Worm (Caenorhabditis elegans): Measurements from ENCODE around the gene F36D3.14.

The F36D3.14 gene

DNA sequence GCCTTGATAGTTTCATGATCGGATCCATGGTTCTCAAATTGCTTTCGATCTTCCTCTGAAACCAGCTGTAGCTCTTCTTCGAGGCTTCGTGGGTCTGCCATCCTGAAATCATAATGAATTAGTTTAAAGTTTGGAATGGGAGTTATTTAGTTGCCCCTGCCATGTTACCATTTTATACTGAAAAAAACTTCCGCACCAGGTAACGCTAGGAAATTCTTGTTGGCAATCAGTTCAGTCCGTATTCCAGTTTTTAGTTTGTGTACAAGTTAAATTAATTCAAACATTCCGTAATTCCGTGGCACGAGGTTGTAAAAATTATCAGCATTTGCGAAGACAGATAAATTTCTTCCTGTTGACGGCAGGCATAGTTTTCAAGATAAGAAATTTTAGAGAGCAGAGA lies 15.6 kb downstream of the F36D3.14 start, which contains the start of gene Y32B12A.5:
Gene Y32B12A.5 (minus strand): TSS at position 101 of the 400 bp plus-strand sequence.
- TF ChIP-seq tab-1 (GFP tag; IDR thresholded peaks at IDR 0.05) (no peak), ztf-23 (GFP tag; IDR thresholded peaks at IDR 0.05) (no peak), cog-1 (tag; optimal IDR thresholded peaks at IDR 0.05) (no peak), flt-1 (GFP tag; IDR thresholded peaks at IDR 0.05) (no peak), T22C8.4 (GFP tag; IDR thresholded peaks at IDR 0.05) (no peak), ref-1 (GFP tag; conservative IDR thresholded peaks at IDR 0.05) (no peak), med-1 (GFP tag; optimal IDR thresholded peaks at IDR 0.05; ENCODE audit: insufficient read depth) (no peak), ztf-29 (GFP tag; IDR thresholded peaks at IDR 0.05) (no peak)

DNA sequence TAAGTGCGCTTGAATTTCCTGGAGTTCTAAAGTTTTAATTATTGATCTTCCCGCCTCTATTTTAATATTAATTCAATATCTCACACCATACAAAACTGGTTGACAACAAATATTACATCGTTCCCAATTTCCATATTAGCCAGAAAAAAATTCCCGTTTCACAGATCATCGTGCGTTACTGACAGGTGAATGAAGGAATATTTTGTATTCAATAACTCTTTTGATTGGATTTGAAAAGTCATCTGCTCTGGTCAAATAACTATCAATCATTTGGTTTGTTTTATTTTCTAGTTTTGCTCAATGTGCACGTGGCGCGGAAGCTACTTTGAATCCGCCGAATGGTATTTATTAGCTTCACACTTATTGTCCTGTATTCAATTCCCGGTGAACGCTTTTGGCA lies 19.4 kb downstream of the F36D3.14 start, which contains the start of gene srh-139:
Gene srh-139 (plus strand): TSS at position 301 of the 400 bp plus-strand sequence.
- TF ChIP-seq med-1 (GFP tag; optimal IDR thresholded peaks at IDR 0.05; ENCODE audit: insufficient read depth): no peak
- TF ChIP-seq flt-1 (GFP tag; IDR thresholded peaks at IDR 0.05): no peak
- no peak for TF ChIP-seq tab-1 (GFP tag; IDR thresholded peaks at IDR 0.05)
- TF ChIP-seq ztf-29 (GFP tag; IDR thresholded peaks at IDR 0.05): no peak
- no peak for TF ChIP-seq cog-1 (tag; optimal IDR thresholded peaks at IDR 0.05)
- TF ChIP-seq klf-2 (GFP tag; conservative IDR thresholded peaks at IDR 0.05): no peak
- no peak for TF ChIP-seq T22C8.4 (GFP tag; IDR thresholded peaks at IDR 0.05)
- no peak for TF ChIP-seq ref-1 (GFP tag; conservative IDR thresholded peaks at IDR 0.05)
- TF ChIP-seq ztf-23 (GFP tag; IDR thresholded peaks at IDR 0.05): no peak

DNA sequence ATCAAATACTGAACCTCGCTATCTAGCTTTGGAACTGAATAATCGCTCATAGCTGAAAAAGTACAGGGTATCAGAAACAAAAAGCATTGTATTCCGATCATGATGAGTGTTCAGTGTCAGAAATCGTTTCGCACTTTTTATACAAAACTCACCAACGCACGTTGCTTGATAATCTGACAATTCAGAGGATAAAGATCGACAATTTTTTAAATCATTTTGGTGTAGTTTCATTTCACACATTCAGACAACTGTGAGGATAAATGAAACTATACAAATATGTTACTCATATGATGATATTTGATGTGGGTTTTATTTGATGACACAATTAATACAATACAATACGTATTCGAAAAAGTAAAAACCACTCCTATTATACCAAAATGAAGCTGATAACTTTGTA lies 20.0 kb downstream of the F36D3.14 start, which contains the start of gene F57E7.2:
Gene F57E7.2 (minus strand): TSS at position 101 of the 400 bp plus-strand sequence.
- no peak for TF ChIP-seq flt-1 (GFP tag; IDR thresholded peaks at IDR 0.05)
- TF ChIP-seq tab-1 (GFP tag; IDR thresholded peaks at IDR 0.05): no peak
- no peak for TF ChIP-seq klf-2 (GFP tag; conservative IDR thresholded peaks at IDR 0.05)
- no peak for TF ChIP-seq ztf-29 (GFP tag; IDR thresholded peaks at IDR 0.05)
- no peak for TF ChIP-seq ztf-23 (GFP tag; IDR thresholded peaks at IDR 0.05)
- TF ChIP-seq med-1 (GFP tag; optimal IDR thresholded peaks at IDR 0.05; ENCODE audit: insufficient read depth): no peak
- no peak for TF ChIP-seq T22C8.4 (GFP tag; IDR thresholded peaks at IDR 0.05)
- no peak for TF ChIP-seq ref-1 (GFP tag; conservative IDR thresholded peaks at IDR 0.05)
- TF ChIP-seq cog-1 (tag; optimal IDR thresholded peaks at IDR 0.05): no peak

DNA sequence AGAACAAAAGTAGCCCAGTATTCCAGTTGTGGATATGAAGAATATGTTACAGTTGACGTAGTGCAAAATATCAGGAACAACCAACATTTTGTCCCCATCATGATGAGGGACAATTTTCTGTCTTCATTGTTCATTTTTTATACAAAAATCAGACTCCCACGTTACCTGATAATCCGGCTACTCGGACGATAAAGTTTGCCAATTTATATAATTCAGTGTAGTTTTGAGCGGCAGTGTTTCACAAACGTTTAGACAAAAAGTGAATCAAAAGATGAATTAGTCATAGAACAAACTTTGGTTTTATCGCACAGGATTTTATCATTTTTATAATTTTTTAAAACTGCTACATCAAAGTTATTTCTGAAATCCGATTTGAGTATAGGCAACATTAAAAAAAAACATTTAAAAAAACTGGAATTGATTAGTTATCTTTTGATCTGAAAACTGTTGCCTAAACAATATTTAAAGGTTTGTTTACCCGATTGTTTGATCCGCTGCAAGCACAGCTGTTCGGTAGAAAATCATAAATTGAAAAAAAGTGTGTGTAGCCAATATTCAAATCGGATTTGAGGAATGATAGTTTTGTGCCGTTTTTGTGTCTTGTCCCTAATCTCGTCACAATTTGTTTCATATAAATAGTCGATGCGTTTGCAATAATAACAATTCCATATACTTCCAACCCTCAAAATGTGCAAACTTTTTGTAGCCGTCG lies 22.0 kb downstream of the F36D3.14 start, which contains the start of the genes F57E7.4 and spig-6:
Gene F57E7.4 (minus strand): TSS at position 101 of the 712 bp plus-strand sequence.
Gene spig-6 (plus strand): TSS at position 662 of the 712 bp plus-strand sequence.
- no peak for TF ChIP-seq cog-1 (tag; optimal IDR thresholded peaks at IDR 0.05)
- no peak for TF ChIP-seq med-1 (GFP tag; optimal IDR thresholded peaks at IDR 0.05; ENCODE audit: insufficient read depth)
- TF ChIP-seq ref-1 (GFP tag; conservative IDR thresholded peaks at IDR 0.05): no peak
- TF ChIP-seq T22C8.4 (GFP tag; IDR thresholded peaks at IDR 0.05): no peak
- no peak for TF ChIP-seq ztf-29 (GFP tag; IDR thresholded peaks at IDR 0.05)
- TF ChIP-seq flt-1 (GFP tag; IDR thresholded peaks at IDR 0.05): no peak
- TF ChIP-seq ztf-23 (GFP tag; IDR thresholded peaks at IDR 0.05): no peak
- no peak for TF ChIP-seq klf-2 (GFP tag; conservative IDR thresholded peaks at IDR 0.05)
- TF ChIP-seq tab-1 (GFP tag; IDR thresholded peaks at IDR 0.05): no peak

DNA sequence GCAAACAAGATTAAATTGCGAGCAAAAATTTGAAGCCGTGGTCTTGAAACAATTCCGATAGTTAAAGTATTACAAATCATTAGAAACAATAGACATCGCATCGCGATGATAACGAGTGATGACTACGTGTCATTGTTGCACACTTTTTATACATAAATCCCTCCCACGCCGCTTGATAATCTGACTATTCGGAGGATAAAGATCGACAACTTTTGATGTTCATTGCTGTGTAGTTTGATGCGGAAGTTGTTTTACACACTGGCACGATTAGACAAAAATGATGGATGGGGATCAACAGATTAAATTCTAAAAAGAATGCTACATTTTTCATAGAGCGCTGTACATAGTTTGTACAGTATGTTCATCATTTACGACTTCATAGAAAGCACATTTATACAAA lies 23.8 kb downstream of the F36D3.14 start, which contains the start of gene T08G3.11:
Gene T08G3.11 (minus strand): TSS at position 101 of the 400 bp plus-strand sequence.
- TF ChIP-seq klf-2 (GFP tag; conservative IDR thresholded peaks at IDR 0.05): no peak
- TF ChIP-seq ztf-23 (GFP tag; IDR thresholded peaks at IDR 0.05): no peak
- TF ChIP-seq tab-1 (GFP tag; IDR thresholded peaks at IDR 0.05): no peak
- no peak for TF ChIP-seq ztf-29 (GFP tag; IDR thresholded peaks at IDR 0.05)
- no peak for TF ChIP-seq T22C8.4 (GFP tag; IDR thresholded peaks at IDR 0.05)
- TF ChIP-seq med-1 (GFP tag; optimal IDR thresholded peaks at IDR 0.05; ENCODE audit: insufficient read depth): no peak
- TF ChIP-seq ref-1 (GFP tag; conservative IDR thresholded peaks at IDR 0.05): no peak
- TF ChIP-seq flt-1 (GFP tag; IDR thresholded peaks at IDR 0.05): no peak
- no peak for TF ChIP-seq cog-1 (tag; optimal IDR thresholded peaks at IDR 0.05)

DNA sequence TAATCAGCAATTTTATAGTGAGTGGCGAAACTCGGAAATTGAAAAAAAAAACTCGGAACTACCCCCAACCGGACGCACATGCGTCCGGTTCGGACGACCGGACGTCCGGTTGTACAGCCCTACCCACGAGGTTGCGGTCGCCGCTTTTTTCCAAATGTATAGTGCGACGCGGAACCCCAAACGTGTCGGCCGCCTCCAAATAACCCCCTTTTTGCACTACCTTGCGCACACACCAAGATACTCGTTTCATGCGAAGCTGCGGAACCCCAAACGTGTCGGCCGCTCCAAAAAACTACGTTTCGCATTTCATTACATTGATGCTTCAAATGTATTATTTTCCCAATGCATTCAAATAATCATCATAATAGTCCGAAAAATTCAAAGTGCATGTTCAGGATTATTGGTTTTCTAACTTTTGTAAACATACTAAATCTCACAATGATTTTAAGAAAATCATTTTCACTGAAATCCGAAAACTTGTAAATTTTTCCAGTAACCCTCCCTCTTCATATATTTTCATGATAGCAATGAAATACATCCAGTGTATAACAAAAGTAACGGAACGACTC lies 31.0 kb downstream of the F36D3.14 start, which contains the start of gene srw-35:
Gene srw-35 (plus strand): TSS at position 519 of the 569 bp plus-strand sequence.
- TF ChIP-seq ref-1 (GFP tag; conservative IDR thresholded peaks at IDR 0.05) (no peak), med-1 (GFP tag; optimal IDR thresholded peaks at IDR 0.05; ENCODE audit: insufficient read depth) (no peak), tab-1 (GFP tag; IDR thresholded peaks at IDR 0.05) (no peak), ztf-29 (GFP tag; IDR thresholded peaks at IDR 0.05) (no peak), T22C8.4 (GFP tag; IDR thresholded peaks at IDR 0.05) (no peak), klf-2 (GFP tag; conservative IDR thresholded peaks at IDR 0.05) (no peak), cog-1 (tag; optimal IDR thresholded peaks at IDR 0.05) (no peak), flt-1 (GFP tag; IDR thresholded peaks at IDR 0.05) (no peak), ztf-23 (GFP tag; IDR thresholded peaks at IDR 0.05) (no peak)

DNA sequence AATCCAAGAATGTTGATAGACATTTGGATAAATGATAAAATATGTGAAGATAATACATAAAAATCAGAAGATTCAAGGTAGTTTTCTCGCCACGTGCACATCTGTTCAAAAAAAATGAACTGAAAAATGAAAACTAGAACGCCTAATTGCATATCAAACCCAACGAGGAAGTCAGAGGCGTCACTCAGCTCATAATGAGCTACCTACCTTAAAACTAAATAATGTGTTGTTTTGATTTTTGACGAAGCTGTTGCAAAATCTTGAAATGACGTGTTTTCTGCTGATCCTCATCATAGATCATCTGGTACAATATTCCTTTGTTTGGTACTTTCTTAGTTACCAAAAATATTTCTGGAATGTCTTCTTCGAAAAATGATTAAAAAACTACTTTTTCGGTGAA lies 32.1 kb downstream of the F36D3.14 start, which contains the start of gene srh-138:
Gene srh-138 (minus strand): TSS at position 101 of the 400 bp plus-strand sequence.
- TF ChIP-seq flt-1 (GFP tag; IDR thresholded peaks at IDR 0.05) (no peak), med-1 (GFP tag; optimal IDR thresholded peaks at IDR 0.05; ENCODE audit: insufficient read depth) (no peak), ref-1 (GFP tag; conservative IDR thresholded peaks at IDR 0.05) (no peak), tab-1 (GFP tag; IDR thresholded peaks at IDR 0.05) (no peak), klf-2 (GFP tag; conservative IDR thresholded peaks at IDR 0.05) (no peak), ztf-23 (GFP tag; IDR thresholded peaks at IDR 0.05) (no peak), T22C8.4 (GFP tag; IDR thresholded peaks at IDR 0.05) (no peak), cog-1 (tag; optimal IDR thresholded peaks at IDR 0.05) (no peak), ztf-29 (GFP tag; IDR thresholded peaks at IDR 0.05) (no peak)

DNA sequence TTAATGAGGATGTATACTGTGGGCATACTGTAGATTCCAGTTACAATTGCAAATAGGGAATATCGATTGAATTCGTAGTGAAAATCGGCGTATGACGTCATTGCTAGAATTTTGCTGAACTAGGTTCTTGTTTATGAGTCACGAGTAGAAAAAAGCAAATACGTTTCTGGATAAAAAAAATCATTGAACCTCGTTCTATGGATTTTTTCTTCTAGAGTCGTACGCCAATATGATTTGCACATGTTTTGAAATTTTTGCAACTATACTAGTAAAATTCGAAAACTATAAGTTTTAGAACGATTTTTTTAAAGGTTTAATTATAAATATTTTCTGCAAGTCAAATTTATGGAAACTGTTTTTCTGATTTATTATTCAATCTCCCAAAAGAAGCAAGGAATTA lies 35.2 kb downstream of the F36D3.14 start, which contains the start of gene sru-44:
Gene sru-44 (minus strand): TSS at position 101 of the 400 bp plus-strand sequence.
- no peak for TF ChIP-seq tab-1 (GFP tag; IDR thresholded peaks at IDR 0.05)

DNA sequence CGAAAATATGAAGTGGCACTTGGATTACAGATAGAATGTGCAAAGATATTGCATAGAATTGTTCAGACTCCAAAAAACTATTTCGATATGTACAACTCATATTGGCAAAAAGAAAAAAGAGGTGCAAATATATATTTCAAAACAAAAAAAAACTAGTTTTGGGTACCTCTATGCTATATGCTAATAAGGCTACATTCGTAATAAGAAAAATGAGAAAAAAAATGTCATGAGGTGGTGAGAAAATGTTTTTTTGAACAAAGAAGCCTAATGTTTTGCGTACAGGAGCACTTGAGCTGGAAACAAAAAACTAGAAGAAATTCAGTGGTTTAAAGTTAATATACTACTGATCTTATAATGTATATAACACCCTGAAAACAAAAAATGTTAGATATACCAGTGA lies 42.2 kb downstream of the F36D3.14 start, which contains the start of gene srh-142:
Gene srh-142 (minus strand): TSS at position 101 of the 400 bp plus-strand sequence.
- no peak for TF ChIP-seq ztf-29 (GFP tag; IDR thresholded peaks at IDR 0.05)
- TF ChIP-seq klf-2 (GFP tag; conservative IDR thresholded peaks at IDR 0.05): no peak
- no peak for TF ChIP-seq tab-1 (GFP tag; IDR thresholded peaks at IDR 0.05)
- no peak for TF ChIP-seq cog-1 (tag; optimal IDR thresholded peaks at IDR 0.05)
- TF ChIP-seq ztf-23 (GFP tag; IDR thresholded peaks at IDR 0.05): no peak
- no peak for TF ChIP-seq ref-1 (GFP tag; conservative IDR thresholded peaks at IDR 0.05)
- TF ChIP-seq flt-1 (GFP tag; IDR thresholded peaks at IDR 0.05): no peak
- no peak for TF ChIP-seq med-1 (GFP tag; optimal IDR thresholded peaks at IDR 0.05; ENCODE audit: insufficient read depth)
- no peak for TF ChIP-seq T22C8.4 (GFP tag; IDR thresholded peaks at IDR 0.05)
